Fruit fly (Drosophila melanogaster) whole organism, wandering third instar larva: ENCODE data around the gene ND-ACP.

Experiments used
- CG9705 ChIP-seq: fragments of 200-800 bp; sonication (Bioruptor generic); optimal IDR thresholded peaks from 2 replicates; lab custom pipeline; 2018; ENCODE audit warnings: missing biosample characterization, mild to moderate bottlenecking, missing genetic modification characterization
- Dfd ChIP-seq: fragments of >200 bp; optimal IDR thresholded peaks from 2 replicates; lab custom pipeline; 2017; ENCODE audit warnings: missing biosample characterization, missing genetic modification characterization
- Hr83 ChIP-seq: fragments of 200-300 bp; sonication (Bioruptor generic); optimal IDR thresholded peaks from 2 replicates; lab custom pipeline; 2016; ENCODE audit warnings: missing biosample characterization, mild to moderate bottlenecking, missing genetic modification characterization, moderate library complexity; ENCODE audit not compliant: poor library complexity, severe bottlenecking
- N ChIP-seq: fragments of >200 bp; optimal IDR thresholded peaks from 2 replicates; lab custom pipeline; 2018; ENCODE audit warnings: missing biosample characterization, missing external identifiers, missing genetic modification characterization
- OdsH ChIP-seq: fragments of 200-800 bp; sonication (Bioruptor generic); optimal IDR thresholded peaks from 2 replicates; lab custom pipeline; 2016; ENCODE audit warnings: missing biosample characterization, mild to moderate bottlenecking, missing genetic modification characterization
- dmrt93B ChIP-seq: fragments of 200-800 bp; sonication (Bioruptor generic); optimal IDR thresholded peaks from 2 replicates; lab custom pipeline; 2018; ENCODE audit warnings: missing biosample characterization, mild to moderate bottlenecking, missing genetic modification characterization
- fru ChIP-seq: fragments of 200-800 bp; sonication (Bioruptor generic); optimal IDR thresholded peaks from 3 replicates; lab custom pipeline; 2016; ENCODE audit warnings: missing biosample characterization, mild to moderate bottlenecking, missing genetic modification characterization
- h ChIP-seq: fragments of 200-800 bp; sonication (Bioruptor generic); optimal IDR thresholded peaks from 3 replicates; lab custom pipeline; 2016; ENCODE audit warnings: missing biosample characterization, mild to moderate bottlenecking, missing genetic modification characterization
- pan ChIP-seq: fragments of >200 bp; optimal IDR thresholded peaks from 2 replicates; lab custom pipeline; 2017
- psq ChIP-seq: fragments of 200-800 bp; sonication (Bioruptor generic); optimal IDR thresholded peaks from 3 replicates; lab custom pipeline; 2017; ENCODE audit warnings: missing biosample characterization, mild to moderate bottlenecking, missing genetic modification characterization, moderate library complexity
- usp ChIP-seq: fragments of >200 bp; optimal IDR thresholded peaks from 2 replicates; lab custom pipeline; 2017; ENCODE audit warnings: missing biosample characterization, missing genetic modification characterization

- no peak for TF ChIP-seq pan
- no peak for TF ChIP-seq h (GFP tag; lab: Kevin White, UChicago)
- TF ChIP-seq OdsH, result no peak
- no peak for TF ChIP-seq Dfd
- no peak for TF ChIP-seq Hr83 (GFP tag; lab: Kevin White, UChicago)
- TF ChIP-seq psq (GFP tag; lab: Kevin White, UChicago), result no peak
- TF ChIP-seq fru (GFP tag; lab: Kevin White, UChicago), result no peak
- TF ChIP-seq usp (GFP tag; lab: Kevin White, UChicago), result no peak
- no peak for TF ChIP-seq N
- no peak for TF ChIP-seq dmrt93B
- no peak for TF ChIP-seq CG9705 (GFP tag; lab: Kevin White, UChicago)
These were observed 27.4 kb upstream of the ND-ACP start, which contains the start of the genes Rac1 and Acat2 for dm6 chr3L:1302234-1302949.
